Fruit fly (Drosophila melanogaster): ENCODE results near the gene CG7166.

The CG7166 gene

dm6 chr3L:21642908-21643572 is 17.6 kb upstream of the CG7166 start:
- TF ChIP-seq Eip78C (GFP tag) = peak; percentile 36
- peak; percentile 12 for TF ChIP-seq svp (GFP tag)
- TF ChIP-seq CG6808 (GFP tag; optimal IDR thresholded peaks at IDR 0.05) = no peak
- TF ChIP-seq CG1621 (tag; optimal IDR thresholded peaks at IDR 0.05) = no peak

dm6 chr3L:21640815-21641214 is 15.4 kb upstream of the CG7166 start, which contains the start of gene Atox1:
Gene Atox1 (plus strand): TSS chr3L:21640995.
- TF ChIP-seq CG6854 (GFP tag; optimal IDR thresholded peaks at IDR 0.05) (peak; percentile 54), net (GFP tag; optimal IDR thresholded peaks at IDR 0.05) (no peak), eg (GFP tag; IDR thresholded peaks at IDR 0.05) (peak; percentile 36; the same call in 1 of the 3 replicates), CG1621 (tag; optimal IDR thresholded peaks at IDR 0.05) (peak; percentile 42), Sox14 (GFP tag; optimal IDR thresholded peaks at IDR 0.05) (peak; percentile 47), CG6808 (GFP tag; optimal IDR thresholded peaks at IDR 0.05) (peak; percentile 100), CG4318 (GFP tag; optimal IDR thresholded peaks at IDR 0.05) (no peak), CG15336 (GFP tag; IDR thresholded peaks at IDR 0.05) (peak; percentile 25; the same call in 1 of the 2 replicates), CG3032 (tag; optimal IDR thresholded peaks at IDR 0.05) (peak; percentile 41), svp (GFP tag) (peak; percentile 66), esn (GFP tag; optimal IDR thresholded peaks at IDR 0.05) (peak; percentile 48), CG8632 (GFP tag; optimal IDR thresholded peaks at IDR 0.05) (no peak), Eip78C (GFP tag) (peak; percentile 81), ss (GFP tag; optimal IDR thresholded peaks at IDR 0.05) (peak in 1 of 2 experiments; percentile 38), fkh (GFP tag; optimal IDR thresholded peaks at IDR 0.05) (peak; percentile 14), dac (GFP tag; optimal IDR thresholded peaks at IDR 0.05) (no peak), CG6163 (GFP tag; IDR thresholded peaks at IDR 0.05) (peak; percentile 60), CG8119 (GFP tag; IDR thresholded peaks at IDR 0.05) (peak; percentile 38; the same call in 2 of the 3 replicates)

- TF ChIP-seq CG3919 (GFP tag; optimal IDR thresholded peaks at IDR 0.05) (no peak), achi (GFP tag; optimal IDR thresholded peaks at IDR 0.05) (no peak), CG16779 (tag; optimal IDR thresholded peaks at IDR 0.05) (no peak), CG6163 (GFP tag; IDR thresholded peaks at IDR 0.05) (no peak), vri (GFP tag; optimal IDR thresholded peaks at IDR 0.05) (no peak)
Measured at dm6 chr3L:21639059-21639458, 13.6 kb upstream of the CG7166 start, which contains the start of gene CG32445. Gene CG32445 (plus strand): TSS chr3L:21639359.

- TF ChIP-seq svp (GFP tag) (peak; percentile 94), Eip78C (GFP tag) (peak; percentile 46), CG4318 (GFP tag; optimal IDR thresholded peaks at IDR 0.05) (no peak), Sox15 (GFP tag; optimal IDR thresholded peaks at IDR 0.05) (no peak)
Measured at dm6 chr3L:21636265-21636993, 11.0 kb upstream of the CG7166 start, which contains the start of gene CG32444. Gene CG32444 (plus strand): TSS chr3L:21636947.

dm6 chr3L:21635208-21635607 is 9.8 kb upstream of the CG7166 start, which contains the start of gene ORMDL:
Gene ORMDL (plus strand): TSS chr3L:21635305.
- TF ChIP-seq Eip93F (GFP tag; optimal IDR thresholded peaks at IDR 0.05) (no peak), svp (GFP tag) (peak; percentile 66)

- TF ChIP-seq pdm3 (GFP tag; optimal IDR thresholded peaks at IDR 0.05) = no peak
- peak; percentile 15; the same call in 1 of the 3 replicates for TF ChIP-seq eg (GFP tag; IDR thresholded peaks at IDR 0.05)
- TF ChIP-seq Ets21C (GFP tag; optimal IDR thresholded peaks at IDR 0.05) = peak; percentile 5
- peak; percentile 43 for TF ChIP-seq CG31627 (GFP tag; optimal IDR thresholded peaks at IDR 0.05)
Measured at dm6 chr3L:21634152-21634689, 8.8 kb upstream of the CG7166 start, which contains the start of gene MED1. Gene MED1 (minus strand): TSS chr3L:21634446.

Measured in whole organism, prepupa.